Worm (Caenorhabditis elegans) whole organism, L2 larva: Measurements from ENCODE around the gene plpp-1.2.

Experiments used
- nhr-25 ChIP-seq: fragments of 150-350 bp; sonication (generic microtip); optimal IDR thresholded peaks from 3 replicates; lab custom pipeline; 2014; ENCODE audit warnings: missing biosample characterization, missing genetic modification characterization
- nhr-77 ChIP-seq: fragments of 150-350 bp; optimal IDR thresholded peaks from 2 replicates; lab custom pipeline; 2014; ENCODE audit warnings: missing biosample characterization, missing genetic modification characterization
- unc-39 ChIP-seq: fragments of 150-350 bp; optimal IDR thresholded peaks from 2 replicates; lab custom pipeline; 2014; ENCODE audit warnings: missing biosample characterization, missing genetic modification characterization

- no peak for TF ChIP-seq nhr-25 (tag; lab: Kevin White, UChicago)
- TF ChIP-seq nhr-77 (tag; lab: Kevin White, UChicago) = no peak
- TF ChIP-seq unc-39 (tag; lab: Kevin White, UChicago) = no peak
These were observed 15.9 kb upstream of the plpp-1.2 start for ce11 chrII:6469340-6469739.
